Worm (Caenorhabditis elegans) whole organism, late embryonic: ENCODE data around the gene F52G3.8.

Source experiments
- C08G9.2 ChIP-seq: sonication (generic microtip); optimal IDR thresholded peaks from 2 replicates; lab custom pipeline; 2016; ENCODE audit warnings: mild to moderate bottlenecking, missing genetic modification characterization, moderate library complexity, missing compliant biosample characterization
- Y22D7AL.16 ChIP-seq: sonication (generic microtip); optimal IDR thresholded peaks from 2 replicates; lab custom pipeline; 2016; ENCODE audit warnings: missing genetic modification characterization, missing compliant biosample characterization
- ama-1 ChIP-seq: fragments of 150-350 bp; optimal IDR thresholded peaks from 2 replicates; lab custom pipeline; 2014
- ceh-14 ChIP-seq: sonication (generic microtip); optimal IDR thresholded peaks from 2 replicates; lab custom pipeline; 2016; ENCODE audit warnings: missing genotype, missing genetic modification characterization, missing compliant biosample characterization
- ceh-19 ChIP-seq: fragments of 200-800 bp; sonication (Bioruptor generic); optimal IDR thresholded peaks from 2 replicates; lab custom pipeline; 2018; ENCODE audit warnings: mild to moderate bottlenecking, missing genetic modification characterization, missing compliant biosample characterization
- ceh-22 ChIP-seq: sonication (generic microtip); optimal IDR thresholded peaks from 2 replicates; lab custom pipeline; 2017; ENCODE audit warnings: missing biosample characterization, missing genetic modification characterization
- ceh-30 ChIP-seq: fragments of 150-350 bp; optimal IDR thresholded peaks from 2 replicates; lab custom pipeline; 2014; ENCODE audit warnings: missing biosample characterization, missing genetic modification characterization
- ceh-31 ChIP-seq: sonication (generic microtip); optimal IDR thresholded peaks from 2 replicates; lab custom pipeline; 2016; ENCODE audit warnings: missing genetic modification characterization, missing compliant biosample characterization
- ceh-34 ChIP-seq: sonication (generic microtip); optimal IDR thresholded peaks from 2 replicates; lab custom pipeline; 2016; ENCODE audit warnings: mild to moderate bottlenecking, missing genetic modification characterization, missing compliant biosample characterization
- dve-1 ChIP-seq: sonication (generic microtip); optimal IDR thresholded peaks from 2 replicates; lab custom pipeline; 2017; ENCODE audit warnings: antibody characterized with exemption, mild to moderate bottlenecking, missing genetic modification characterization, missing compliant biosample characterization
- elt-2 ChIP-seq: sonication (generic microtip); optimal IDR thresholded peaks from 2 replicates; lab custom pipeline; 2016; ENCODE audit warnings: missing genetic modification reagents, missing genetic modification characterization, missing compliant biosample characterization
- elt-4 ChIP-seq: sonication (generic microtip); optimal IDR thresholded peaks from 2 replicates; lab custom pipeline; 2016; ENCODE audit warnings: missing genetic modification characterization, missing compliant biosample characterization
- ets-4 ChIP-seq: sonication (generic microtip); optimal IDR thresholded peaks from 2 replicates; lab custom pipeline; 2016; ENCODE audit warnings: missing genetic modification characterization, missing compliant biosample characterization
- fkh-6 ChIP-seq: sonication (generic microtip); optimal IDR thresholded peaks from 2 replicates; lab custom pipeline; 2016; ENCODE audit warnings: missing genetic modification characterization, missing compliant biosample characterization
- gmeb-2 ChIP-seq: sonication (generic microtip); optimal IDR thresholded peaks from 2 replicates; lab custom pipeline; 2016; ENCODE audit warnings: missing genetic modification characterization, inconsistent platforms, missing compliant biosample characterization
- hlh-30 ChIP-seq: sonication (generic microtip); optimal IDR thresholded peaks from 2 replicates; lab custom pipeline; 2017; ENCODE audit warnings: antibody characterized with exemption, missing genetic modification characterization, missing compliant biosample characterization; ENCODE audit not compliant: insufficient read depth
- hlh-6 ChIP-seq: sonication (generic microtip); optimal IDR thresholded peaks from 2 replicates; lab custom pipeline; 2016; ENCODE audit warnings: missing genotype, missing genetic modification characterization, missing compliant biosample characterization
- hlh-8 ChIP-seq: sonication (generic microtip); optimal IDR thresholded peaks from 2 replicates; lab custom pipeline; 2016; ENCODE audit warnings: missing genotype, missing genetic modification characterization, missing compliant biosample characterization
- mec-3 ChIP-seq: sonication (generic microtip); optimal IDR thresholded peaks from 2 replicates; lab custom pipeline; 2016; ENCODE audit warnings: borderline replicate concordance, missing genetic modification characterization, missing compliant biosample characterization
- nfya-1 ChIP-seq: sonication (generic microtip); optimal IDR thresholded peaks from 2 replicates; lab custom pipeline; 2017; ENCODE audit warnings: missing genetic modification characterization, mild to moderate bottlenecking, missing compliant biosample characterization, antibody characterized with exemption, moderate library complexity
- nhr-232 ChIP-seq: sonication (generic microtip); optimal IDR thresholded peaks from 2 replicates; lab custom pipeline; 2016; ENCODE audit warnings: missing genetic modification characterization, missing compliant biosample characterization
- odd-2 ChIP-seq: sonication (generic microtip); optimal IDR thresholded peaks from 2 replicates; lab custom pipeline; 2017; ENCODE audit warnings: antibody characterized with exemption, mild to moderate bottlenecking, missing genetic modification characterization, missing compliant biosample characterization
- pag-3 ChIP-seq: sonication (generic microtip); optimal IDR thresholded peaks from 2 replicates; lab custom pipeline; 2016; ENCODE audit warnings: missing compliant biosample characterization, missing genetic modification characterization, borderline replicate concordance
- pax-1 ChIP-seq: fragments of 150-350 bp; optimal IDR thresholded peaks from 2 replicates; lab custom pipeline; 2014; ENCODE audit warnings: missing biosample characterization, missing genetic modification characterization
- pha-2 ChIP-seq: sonication (generic microtip); optimal IDR thresholded peaks from 2 replicates; lab custom pipeline; 2017; ENCODE audit warnings: mild to moderate bottlenecking, missing genetic modification characterization, missing compliant biosample characterization
- pha-4 ChIP-seq: fragments of 150-350 bp; optimal IDR thresholded peaks from 2 replicates; lab custom pipeline; 2018; ENCODE audit warnings: missing biosample characterization, missing genetic modification reagents, missing genetic modification characterization
- pros-1 ChIP-seq: fragments of 150-350 bp; optimal IDR thresholded peaks from 2 replicates; lab custom pipeline; 2014; ENCODE audit warnings: missing biosample characterization, missing genetic modification reagents, missing genetic modification characterization
- ref-2 ChIP-seq: sonication (generic microtip); optimal IDR thresholded peaks from 2 replicates; lab custom pipeline; 2016; ENCODE audit warnings: missing genetic modification characterization, missing compliant biosample characterization
- sdc-2 ChIP-seq: sonication (generic microtip); optimal IDR thresholded peaks from 2 replicates; lab custom pipeline; 2016; ENCODE audit warnings: missing genotype, missing genetic modification characterization, missing compliant biosample characterization
- sox-4 ChIP-seq: sonication (generic microtip); optimal IDR thresholded peaks from 2 replicates; lab custom pipeline; 2017; ENCODE audit warnings: mild to moderate bottlenecking, missing genetic modification characterization, inconsistent platforms, missing compliant biosample characterization
- tbx-2 ChIP-seq: sonication (generic microtip); optimal IDR thresholded peaks from 2 replicates; lab custom pipeline; 2016; ENCODE audit warnings: missing genetic modification characterization, missing compliant biosample characterization
- unc-3 ChIP-seq, 2 experiments: fragments of 200-800 bp in 1 of 2; sonication (Bioruptor generic) in 1 of 2; sonication (generic microtip) in 1 of 2; conservative IDR thresholded peaks in 1 of 2; optimal IDR thresholded peaks in 1 of 2; 2 replicates each; pipeline versions ENCODE4 v1.3.6 to Lab custom; 2016 to 2022; ENCODE audit warnings: missing compliant biosample characterization in 2 of 2, missing genetic modification characterization in 2 of 2, missing genetic modification reagents in 1 of 2

Gene F52G3.8

ce11 chrX:16988367-16988766 is 35.6 kb upstream of the F52G3.8 start:
- TF ChIP-seq ceh-31 (tag; lab: Kevin White, UChicago) = no peak
- no peak for TF ChIP-seq unc-3 (GFP tag; conservative IDR thresholded peaks at IDR 0.05; lab: Robert Waterston, UW)
- TF ChIP-seq unc-3 (tag; optimal IDR thresholded peaks at IDR 0.05; lab: Kevin White, UChicago) = peak; percentile 18
- TF ChIP-seq hlh-6 (tag; lab: Kevin White, UChicago) = no peak

ce11 chrX:16978308-16978707 is 25.5 kb upstream of the F52G3.8 start, which contains the start of gene mbl-1:
TSS of gene mbl-1 (plus strand) at chrX:16978608.
- no peak for TF ChIP-seq pax-1 (tag; lab: Kevin White, UChicago)

ce11 chrX:16976043-16976442 is 23.3 kb upstream of the F52G3.8 start, which contains the start of gene F52G3.5:
TSS of gene F52G3.5 (minus strand) at chrX:16976143.
- TF ChIP-seq ama-1 (no peak), pros-1 (no peak), pha-4 (tag; lab: Kevin White, UChicago) (no peak), dve-1 (tag; lab: Kevin White, UChicago) (no peak), ceh-22 (tag; lab: Kevin White, UChicago) (no peak), nfya-1 (tag; lab: Kevin White, UChicago) (no peak), sox-4 (tag; lab: Kevin White, UChicago) (no peak), ceh-19 (GFP tag; lab: Kevin White, UChicago) (no peak), pha-2 (no peak), ref-2 (no peak), fkh-6 (tag; lab: Kevin White, UChicago) (no peak), Y22D7AL.16 (tag; lab: Kevin White, UChicago) (no peak), ceh-30 (tag; lab: Kevin White, UChicago) (no peak), odd-2 (tag; lab: Kevin White, UChicago) (no peak), mec-3 (no peak), hlh-8 (no peak), gmeb-2 (tag; lab: Kevin White, UChicago) (no peak), pax-1 (tag; lab: Kevin White, UChicago) (no peak)

- TF ChIP-seq nhr-232 (tag; lab: Kevin White, UChicago) (no peak), pax-1 (tag; lab: Kevin White, UChicago) (no peak), sdc-2 (tag; lab: Kevin White, UChicago) (no peak), sox-4 (tag; lab: Kevin White, UChicago) (no peak), ceh-14 (tag; lab: Kevin White, UChicago) (no peak)
Observed at ce11 chrX:16967813-16968212, 15.1 kb upstream of the F52G3.8 start.

- TF ChIP-seq hlh-8 = no peak
- no peak for TF ChIP-seq tbx-2 (tag; lab: Kevin White, UChicago)
- TF ChIP-seq ets-4 (tag; lab: Kevin White, UChicago) = no peak
- TF ChIP-seq hlh-6 (tag; lab: Kevin White, UChicago) = no peak
- TF ChIP-seq pag-3 (tag; lab: Kevin White, UChicago) = no peak
- TF ChIP-seq nhr-232 (tag; lab: Kevin White, UChicago) = no peak
- TF ChIP-seq C08G9.2 (tag; lab: Kevin White, UChicago) = peak; percentile 5
- TF ChIP-seq sox-4 (tag; lab: Kevin White, UChicago) = no peak
- peak; percentile 2 for TF ChIP-seq ceh-34 (tag; lab: Kevin White, UChicago)
- peak; percentile 13 for TF ChIP-seq elt-4 (tag; lab: Kevin White, UChicago)
- TF ChIP-seq, all 69 proteins: peak for 3
Observed at ce11 chrX:16965888-16966287, 13.1 kb upstream of the F52G3.8 start.

ce11 chrX:16963519-16963971 is 10.8 kb upstream of the F52G3.8 start, which contains the start of the genes F52G3.1 and F52G3.7:
TSS of gene F52G3.1 (plus strand) at chrX:16963871.
TSS of gene F52G3.7 (plus strand) at chrX:16963921.
- TF ChIP-seq elt-2 = peak; percentile 51
- no peak for TF ChIP-seq hlh-30
